Worm (Caenorhabditis elegans) whole organism, young adult: ENCODE results near the gene srx-135.
A peak's percentile ranks its signal among the peaks of the same experiment; 100 is the strongest.

Source experiments
- B0035.1 ChIP-seq: sonication (generic microtip); optimal IDR thresholded peaks from 2 replicates; lab custom pipeline; 2016; ENCODE audit warnings: missing genetic modification characterization, mild to moderate bottlenecking, missing compliant biosample characterization, missing genotype, missing genetic modification reagents
- B0261.1 ChIP-seq: sonication (generic microtip); optimal IDR thresholded peaks from 2 replicates; lab custom pipeline; 2016; ENCODE audit warnings: mild to moderate bottlenecking, missing genetic modification characterization, moderate library complexity, missing compliant biosample characterization
- C17E4.6 ChIP-seq: fragments of 200-800 bp; sonication (Bioruptor generic); IDR thresholded peaks from 2 replicates; pipeline ENCODE4 v1.3.6; 2022; ENCODE audit warnings: missing genetic modification reagents, missing genetic modification characterization, missing compliant biosample characterization
- K12H6.12 ChIP-seq: fragments of 200-800 bp; sonication (Bioruptor generic); optimal IDR thresholded peaks from 2 replicates; lab custom pipeline; 2018; ENCODE audit warnings: mild to moderate bottlenecking, missing genetic modification characterization, missing compliant biosample characterization
- Y53F4B.3 ChIP-seq: fragments of 200-800 bp; sonication (Bioruptor generic); IDR thresholded peaks from 2 replicates; pipeline ENCODE4 v1.3.6; 2022; ENCODE audit warnings: missing genetic modification reagents, missing genetic modification characterization, missing compliant biosample characterization
- Y67H2A.10 ChIP-seq: fragments of 200-800 bp; sonication (Bioruptor generic); conservative IDR thresholded peaks from 2 replicates; pipeline ENCODE4 v1.3.6; 2022; ENCODE audit warnings: missing genetic modification reagents, missing genetic modification characterization, missing compliant biosample characterization
- akir-1 ChIP-seq: fragments of 200-800 bp; sonication (Bioruptor generic); optimal IDR thresholded peaks from 2 replicates; lab custom pipeline; 2018; ENCODE audit warnings: mild to moderate bottlenecking, missing genetic modification characterization, moderate library complexity, missing compliant biosample characterization
- aptf-2 ChIP-seq: fragments of 200-800 bp; sonication (Bioruptor generic); conservative IDR thresholded peaks from 2 replicates; pipeline ENCODE4 v1.3.6; 2022; ENCODE audit warnings: missing genetic modification reagents, missing genetic modification characterization, missing compliant biosample characterization
- aptf-3 ChIP-seq: fragments of 200-800 bp; sonication (Bioruptor generic); IDR thresholded peaks from 2 replicates; pipeline ENCODE4 v1.3.6; 2022; ENCODE audit warnings: missing genetic modification characterization, missing compliant biosample characterization
- atf-7 ChIP-seq: sonication (generic microtip); optimal IDR thresholded peaks from 2 replicates; lab custom pipeline; 2017; ENCODE audit warnings: mild to moderate bottlenecking, missing genetic modification characterization, missing compliant biosample characterization
- attf-5 ChIP-seq: fragments of 200-800 bp; sonication (Bioruptor generic); optimal IDR thresholded peaks from 2 replicates; lab custom pipeline; 2018; ENCODE audit warnings: mild to moderate bottlenecking, missing genetic modification characterization, missing compliant biosample characterization
- cebp-1 ChIP-seq, 2 experiments: fragments of 200-800 bp in 1 of 2; sonication (Bioruptor generic) in 1 of 2; sonication (generic microtip) in 1 of 2; IDR thresholded peaks in 1 of 2; optimal IDR thresholded peaks in 1 of 2; 2 replicates each; pipeline versions ENCODE4 v1.3.6 to Lab custom; 2017 to 2022; ENCODE audit warnings: missing compliant biosample characterization in 2 of 2, missing genetic modification characterization in 2 of 2, mild to moderate bottlenecking in 1 of 2, missing genetic modification reagents in 1 of 2, moderate library complexity in 1 of 2
- ceh-79 ChIP-seq: sonication (generic microtip); optimal IDR thresholded peaks from 2 replicates; lab custom pipeline; 2017; ENCODE audit warnings: mild to moderate bottlenecking, missing genetic modification characterization, missing compliant biosample characterization
- ets-4 ChIP-seq: fragments of 200-800 bp; sonication (Bioruptor generic); optimal IDR thresholded peaks from 2 replicates; lab custom pipeline; 2018; ENCODE audit warnings: mild to moderate bottlenecking, missing genetic modification characterization, missing compliant biosample characterization
- hlh-12 ChIP-seq: sonication (generic microtip); optimal IDR thresholded peaks from 2 replicates; lab custom pipeline; 2016; ENCODE audit warnings: missing genetic modification characterization, missing compliant biosample characterization
- hrde-1 ChIP-seq: sonication (generic microtip); optimal IDR thresholded peaks from 2 replicates; lab custom pipeline; 2016; ENCODE audit warnings: missing genetic modification characterization, mild to moderate bottlenecking, missing compliant biosample characterization, moderate library complexity, missing genotype, missing genetic modification reagents, borderline replicate concordance
- hsf-1 ChIP-seq: fragments of 200-800 bp; sonication (Bioruptor generic); IDR thresholded peaks from 2 replicates; pipeline ENCODE4 v1.3.6; 2022; ENCODE audit warnings: missing genetic modification reagents, missing genetic modification characterization, missing compliant biosample characterization
- lin-35 ChIP-seq, 3 experiments: fragments of 150-350 bp in 2 of 3; sonication (generic microtip) in 1 of 3; optimal IDR thresholded peaks; 2 replicates each; lab custom pipeline; 2014 to 2018; ENCODE audit warnings: missing biosample characterization in 3 of 3, missing genetic modification characterization in 3 of 3, missing genetic modification reagents in 3 of 3
- lin-40 ChIP-seq: sonication (generic microtip); optimal IDR thresholded peaks from 2 replicates; lab custom pipeline; 2016; ENCODE audit warnings: missing genetic modification characterization, mild to moderate bottlenecking, missing compliant biosample characterization, missing genotype, missing genetic modification reagents
- lin-54 ChIP-seq: fragments of 200-800 bp; sonication (Bioruptor generic); optimal IDR thresholded peaks from 2 replicates; lab custom pipeline; 2018; ENCODE audit warnings: mild to moderate bottlenecking, missing genetic modification characterization, missing compliant biosample characterization
- madf-10 ChIP-seq: sonication (generic microtip); optimal IDR thresholded peaks from 2 replicates; lab custom pipeline; 2016; ENCODE audit warnings: mild to moderate bottlenecking, missing genetic modification characterization, missing compliant biosample characterization
- madf-8 ChIP-seq: fragments of 200-800 bp; sonication (Bioruptor generic); conservative IDR thresholded peaks from 2 replicates; pipeline ENCODE4 v1.3.6; 2022; ENCODE audit warnings: missing genetic modification reagents, missing genetic modification characterization, missing compliant biosample characterization
- mcd-1 ChIP-seq: fragments of 200-800 bp; sonication (Bioruptor generic); IDR thresholded peaks from 2 replicates; pipeline ENCODE4 v1.3.6; 2022; ENCODE audit warnings: missing genetic modification reagents, missing genetic modification characterization, missing compliant biosample characterization
- mxl-1 ChIP-seq: sonication (generic microtip); optimal IDR thresholded peaks from 2 replicates; lab custom pipeline; 2016; ENCODE audit warnings: missing genetic modification characterization, missing compliant biosample characterization
- nfya-2 ChIP-seq: fragments of 200-800 bp; sonication (Bioruptor generic); IDR thresholded peaks from 2 replicates; pipeline ENCODE4 v1.3.6; 2022; ENCODE audit warnings: missing genetic modification reagents, missing genetic modification characterization, missing compliant biosample characterization
- nfyb-1 ChIP-seq: fragments of 200-800 bp; sonication (Bioruptor generic); IDR thresholded peaks from 2 replicates; pipeline ENCODE4 v1.3.6; 2022; ENCODE audit warnings: missing genetic modification reagents, missing genetic modification characterization, missing compliant biosample characterization
- nhr-80 ChIP-seq: sonication (generic microtip); optimal IDR thresholded peaks from 2 replicates; lab custom pipeline; 2016; ENCODE audit warnings: missing genetic modification characterization, missing compliant biosample characterization
- pbrm-1 ChIP-seq: fragments of 200-800 bp; sonication (Bioruptor generic); IDR thresholded peaks from 2 replicates; pipeline ENCODE4 v1.3.6; 2022; ENCODE audit warnings: missing genetic modification reagents, missing genetic modification characterization, missing compliant biosample characterization
- rcor-1 ChIP-seq: fragments of 200-800 bp; sonication (Bioruptor generic); IDR thresholded peaks from 2 replicates; pipeline ENCODE4 v1.3.6; 2022; ENCODE audit warnings: missing genetic modification reagents, missing genetic modification characterization, missing compliant biosample characterization
- repo-1 ChIP-seq: sonication (generic microtip); optimal IDR thresholded peaks from 2 replicates; lab custom pipeline; 2017; ENCODE audit warnings: mild to moderate bottlenecking, missing genetic modification characterization, missing compliant biosample characterization
- snpc-1.3 ChIP-seq: sonication (generic microtip); optimal IDR thresholded peaks from 2 replicates; lab custom pipeline; 2017; ENCODE audit warnings: missing genetic modification characterization, mild to moderate bottlenecking, missing compliant biosample characterization, antibody characterized with exemption, moderate library complexity, missing genotype, missing genetic modification reagents; ENCODE audit not compliant: insufficient read depth
- snpc-4 ChIP-seq, 5 experiments: fragments of 150-350 bp in 1 of 5; sonication (generic microtip) in 4 of 5; optimal IDR thresholded peaks; 2 replicates each; lab custom pipeline; 2014 to 2018; ENCODE audit warnings: missing genetic modification characterization in 5 of 5, missing biosample characterization in 3 of 5, antibody characterized with exemption in 2 of 5, mild to moderate bottlenecking in 2 of 5, missing compliant biosample characterization in 2 of 5, missing genotype in 2 of 5, moderate library complexity in 2 of 5, missing genetic modification reagents in 1 of 5
- somi-1 ChIP-seq: fragments of 200-800 bp; sonication (Bioruptor generic); optimal IDR thresholded peaks from 2 replicates; lab custom pipeline; 2018; ENCODE audit warnings: mild to moderate bottlenecking, missing genetic modification characterization, missing compliant biosample characterization
- tbp1 ChIP-seq: fragments of 200-800 bp; sonication (Bioruptor generic); optimal IDR thresholded peaks from 2 replicates; lab custom pipeline; 2018; ENCODE audit warnings: mild to moderate bottlenecking, missing genetic modification characterization, missing compliant biosample characterization
- unc-62 ChIP-seq: fragments of 150-350 bp; optimal IDR thresholded peaks from 2 replicates; lab custom pipeline; 2014; ENCODE audit warnings: missing biosample characterization, missing genetic modification reagents, missing genetic modification characterization
- xnd-1 ChIP-seq: sonication (generic microtip); optimal IDR thresholded peaks from 2 replicates; lab custom pipeline; 2016; ENCODE audit warnings: missing genotype, missing genetic modification reagents, missing genetic modification characterization, missing compliant biosample characterization
- zfh-2 ChIP-seq: fragments of 200-800 bp; sonication (Bioruptor generic); conservative IDR thresholded peaks from 2 replicates; pipeline ENCODE4 v1.3.6; 2022; ENCODE audit warnings: missing genetic modification reagents, missing genetic modification characterization, missing compliant biosample characterization
- ztf-18 ChIP-seq: sonication (generic microtip); optimal IDR thresholded peaks from 2 replicates; lab custom pipeline; 2016; ENCODE audit warnings: missing genotype, mild to moderate bottlenecking, missing genetic modification characterization, missing compliant biosample characterization
- ztf-25 ChIP-seq: fragments of 200-800 bp; sonication (Bioruptor generic); IDR thresholded peaks from 2 replicates; pipeline ENCODE4 v1.3.6; 2022; ENCODE audit warnings: missing genetic modification reagents, missing genetic modification characterization, missing compliant biosample characterization
- ztf-26 ChIP-seq: sonication (generic microtip); optimal IDR thresholded peaks from 2 replicates; lab custom pipeline; 2017; ENCODE audit warnings: missing genetic modification characterization, missing compliant biosample characterization

Gene srx-135

ce11 chrV:13890473-13890872 lies 31.5 kb downstream of the srx-135 start, which contains the start of gene lbp-8:
Gene lbp-8 (plus strand): TSS chrV:13890773.
- TF ChIP-seq snpc-1.3 (tag; lab: Kevin White, UChicago) (no peak), somi-1 (no peak), aptf-3 (GFP tag; lab: Robert Waterston, UW) (no peak), nfyb-1 (GFP tag; lab: Robert Waterston, UW) (no peak), cebp-1 (GFP tag; IDR thresholded peaks at IDR 0.05; lab: Robert Waterston, UW) (no peak), cebp-1 (tag; optimal IDR thresholded peaks at IDR 0.05; lab: Kevin White, UChicago) (no peak), lin-54 (GFP tag; lab: Kevin White, UChicago) (no peak), ets-4 (no peak), tbp1 (GFP tag; lab: Kevin White, UChicago) (no peak), ztf-18 (tag; lab: Kevin White, UChicago) (no peak), aptf-2 (GFP tag; lab: Robert Waterston, UW) (no peak), Y53F4B.3 (GFP tag; lab: Robert Waterston, UW) (no peak), snpc-4 (GFP tag; optimal IDR thresholded peaks at IDR 0.05; lab: Kevin White, UChicago) (no peak), snpc-4 (tag; optimal IDR thresholded peaks at IDR 0.05; lab: Kevin White, UChicago) (no peak), hlh-12 (no peak), xnd-1 (tag; lab: Kevin White, UChicago) (no peak), madf-8 (GFP tag; lab: Robert Waterston, UW) (no peak), ceh-79 (tag; lab: Kevin White, UChicago) (no peak), K12H6.12 (no peak), B0261.1 (tag; lab: Kevin White, UChicago) (no peak), ztf-25 (no peak), atf-7 (no peak)

- TF ChIP-seq nhr-80 (tag; lab: Kevin White, UChicago) (peak; percentile 52), hsf-1 (GFP tag; lab: Robert Waterston, UW) (no peak)
Observed at ce11 chrV:13891489-13891888, 32.5 kb downstream of the srx-135 start.

- no peak for TF ChIP-seq aptf-2 (GFP tag; lab: Robert Waterston, UW)
- no peak for TF ChIP-seq snpc-4 (GFP tag; optimal IDR thresholded peaks at IDR 0.05; lab: Kevin White, UChicago)
- TF ChIP-seq snpc-4 (tag; optimal IDR thresholded peaks at IDR 0.05; lab: Kevin White, UChicago), result no peak
- TF ChIP-seq akir-1 (GFP tag; lab: Kevin White, UChicago), result no peak
- peak; percentile 47 for TF ChIP-seq lin-40
- no peak for TF ChIP-seq unc-62 (GFP tag; lab: Kevin White, UChicago)
- no peak for TF ChIP-seq rcor-1 (GFP tag; lab: Robert Waterston, UW)
- TF ChIP-seq nhr-80 (tag; lab: Kevin White, UChicago), result peak; percentile 86
- TF ChIP-seq snpc-1.3 (tag; lab: Kevin White, UChicago), result no peak
- TF ChIP-seq zfh-2 (GFP tag; lab: Robert Waterston, UW), result no peak
- TF ChIP-seq lin-35 (GFP tag; optimal IDR thresholded peaks at IDR 0.05; lab: Kevin White, UChicago), result peak in 1 of 3 experiments; percentile 29
- peak; percentile 1 for TF ChIP-seq attf-5 (GFP tag; lab: Kevin White, UChicago)
- peak; percentile 65 for TF ChIP-seq atf-7
- TF ChIP-seq B0035.1 (tag; lab: Kevin White, UChicago), result no peak
- TF ChIP-seq ceh-79 (tag; lab: Kevin White, UChicago), result no peak
- no peak for TF ChIP-seq xnd-1 (tag; lab: Kevin White, UChicago)
- TF ChIP-seq ztf-18 (tag; lab: Kevin White, UChicago), result no peak
- peak; percentile 40 for TF ChIP-seq ztf-26 (tag; lab: Kevin White, UChicago)
- no peak for TF ChIP-seq hrde-1 (tag; lab: Kevin White, UChicago)
- TF ChIP-seq repo-1 (tag; lab: Kevin White, UChicago), result no peak
- TF ChIP-seq tbp1 (GFP tag; lab: Kevin White, UChicago), result no peak
- TF ChIP-seq Y67H2A.10 (GFP tag; lab: Robert Waterston, UW), result no peak
- no peak for TF ChIP-seq madf-10 (tag; lab: Kevin White, UChicago)
- no peak for TF ChIP-seq nfya-2 (GFP tag; lab: Robert Waterston, UW)
- no peak for TF ChIP-seq mxl-1 (tag; lab: Kevin White, UChicago)
- no peak for TF ChIP-seq C17E4.6 (GFP tag; lab: Robert Waterston, UW)
- TF ChIP-seq pbrm-1, result no peak
- TF ChIP-seq mcd-1, result peak; percentile 53
Observed at ce11 chrV:13892457-13893375, 33.7 kb downstream of the srx-135 start, which contains the start of gene sptl-3. Gene sptl-3 (plus strand): TSS chrV:13893325.
